Worm (Caenorhabditis elegans) whole organism, young adult: ENCODE measurements around the gene nfya-1.
A peak's percentile ranks its signal among the peaks of the same experiment; 100 is the strongest.

Experiments
- B0019.2 ChIP-seq: fragments of 200-800 bp; sonication (Bioruptor generic); conservative IDR thresholded peaks from 2 replicates; pipeline ENCODE4 v1.3.6; 2022; ENCODE audit warnings: missing genetic modification reagents, missing genetic modification characterization, missing compliant biosample characterization
- C17E4.6 ChIP-seq: fragments of 200-800 bp; sonication (Bioruptor generic); IDR thresholded peaks from 2 replicates; pipeline ENCODE4 v1.3.6; 2022; ENCODE audit warnings: missing genetic modification reagents, missing genetic modification characterization, missing compliant biosample characterization
- F10E7.11 ChIP-seq: sonication (generic microtip); optimal IDR thresholded peaks from 2 replicates; lab custom pipeline; 2017; ENCODE audit warnings: mild to moderate bottlenecking, missing genetic modification characterization, moderate library complexity, missing compliant biosample characterization
- F39B2.1 ChIP-seq: fragments of 200-800 bp; sonication (Bioruptor generic); IDR thresholded peaks from 2 replicates; pipeline ENCODE4 v1.3.6; 2022; ENCODE audit warnings: missing genetic modification reagents, missing genetic modification characterization, missing compliant biosample characterization
- F57A8.1 ChIP-seq: fragments of 200-800 bp; sonication (Bioruptor generic); optimal IDR thresholded peaks from 2 replicates; lab custom pipeline; 2018; ENCODE audit warnings: mild to moderate bottlenecking, missing genetic modification characterization, moderate library complexity, missing compliant biosample characterization
- T07F8.4 ChIP-seq: sonication (generic microtip); optimal IDR thresholded peaks from 2 replicates; lab custom pipeline; 2016; ENCODE audit warnings: mild to moderate bottlenecking, missing genetic modification characterization, moderate library complexity, missing compliant biosample characterization
- Y56A3A.18 ChIP-seq: fragments of 200-800 bp; sonication (Bioruptor generic); IDR thresholded peaks from 2 replicates; pipeline ENCODE4 v1.3.6; 2022; ENCODE audit warnings: missing genetic modification reagents, missing genetic modification characterization, missing compliant biosample characterization
- Y67H2A.10 ChIP-seq: fragments of 200-800 bp; sonication (Bioruptor generic); conservative IDR thresholded peaks from 2 replicates; pipeline ENCODE4 v1.3.6; 2022; ENCODE audit warnings: missing genetic modification reagents, missing genetic modification characterization, missing compliant biosample characterization
- akir-1 ChIP-seq: fragments of 200-800 bp; sonication (Bioruptor generic); optimal IDR thresholded peaks from 2 replicates; lab custom pipeline; 2018; ENCODE audit warnings: mild to moderate bottlenecking, missing genetic modification characterization, moderate library complexity, missing compliant biosample characterization
- aptf-3 ChIP-seq: fragments of 200-800 bp; sonication (Bioruptor generic); IDR thresholded peaks from 2 replicates; pipeline ENCODE4 v1.3.6; 2022; ENCODE audit warnings: missing genetic modification characterization, missing compliant biosample characterization
- attf-3 ChIP-seq: fragments of 200-800 bp; sonication (Bioruptor generic); conservative IDR thresholded peaks from 2 replicates; pipeline ENCODE4 v1.3.6; 2022; ENCODE audit warnings: missing genetic modification reagents, missing genetic modification characterization, missing compliant biosample characterization
- bed-1 ChIP-seq: fragments of 200-800 bp; sonication (Bioruptor generic); IDR thresholded peaks from 2 replicates; pipeline ENCODE4 v1.3.6; 2022; ENCODE audit warnings: missing genetic modification reagents, missing genetic modification characterization, missing compliant biosample characterization
- bed-2 ChIP-seq: fragments of 200-800 bp; sonication (Bioruptor generic); IDR thresholded peaks from 2 replicates; pipeline ENCODE4 v1.3.6; 2022; ENCODE audit warnings: missing genetic modification reagents, missing genetic modification characterization, missing compliant biosample characterization
- cebp-1 ChIP-seq, 2 experiments: fragments of 200-800 bp in 1 of 2; sonication (Bioruptor generic) in 1 of 2; sonication (generic microtip) in 1 of 2; IDR thresholded peaks in 1 of 2; optimal IDR thresholded peaks in 1 of 2; 2 replicates each; pipeline versions ENCODE4 v1.3.6 to Lab custom; 2017 to 2022; ENCODE audit warnings: missing compliant biosample characterization in 2 of 2, missing genetic modification characterization in 2 of 2, mild to moderate bottlenecking in 1 of 2, missing genetic modification reagents in 1 of 2, moderate library complexity in 1 of 2
- ceh-40 ChIP-seq: fragments of 200-800 bp; sonication (Bioruptor generic); IDR thresholded peaks from 2 replicates; pipeline ENCODE4 v1.3.6; 2022; ENCODE audit warnings: missing genetic modification characterization, missing compliant biosample characterization
- ceh-58 ChIP-seq: fragments of 200-800 bp; sonication (Bioruptor generic); IDR thresholded peaks from 2 replicates; pipeline ENCODE4 v1.3.6; 2022; ENCODE audit warnings: missing genetic modification characterization, missing compliant biosample characterization
- ceh-79 ChIP-seq: sonication (generic microtip); optimal IDR thresholded peaks from 2 replicates; lab custom pipeline; 2017; ENCODE audit warnings: mild to moderate bottlenecking, missing genetic modification characterization, missing compliant biosample characterization
- ceh-91 ChIP-seq: fragments of 200-800 bp; sonication (Bioruptor generic); IDR thresholded peaks from 2 replicates; pipeline ENCODE4 v1.3.6; 2022; ENCODE audit warnings: missing genetic modification reagents, missing genetic modification characterization, missing compliant biosample characterization
- dpl-1 ChIP-seq: fragments of 150-350 bp; optimal IDR thresholded peaks from 2 replicates; lab custom pipeline; 2014; ENCODE audit warnings: missing biosample characterization, missing genetic modification reagents, missing genetic modification characterization
- efl-1 ChIP-seq: fragments of 150-350 bp; optimal IDR thresholded peaks from 2 replicates; lab custom pipeline; 2014; ENCODE audit warnings: missing biosample characterization, missing genetic modification reagents, missing genetic modification characterization
- egl-44 ChIP-seq: fragments of 200-800 bp; sonication (Bioruptor generic); IDR thresholded peaks from 2 replicates; pipeline ENCODE4 v1.3.6; 2022; ENCODE audit warnings: missing genetic modification reagents, missing genetic modification characterization, missing compliant biosample characterization
- egrh-3 ChIP-seq: fragments of 200-800 bp; sonication (Bioruptor generic); IDR thresholded peaks from 2 replicates; pipeline ENCODE4 v1.3.6; 2022; ENCODE audit warnings: missing genetic modification reagents, missing genetic modification characterization, missing compliant biosample characterization
- ekl-4 ChIP-seq: fragments of 200-800 bp; sonication (Bioruptor generic); IDR thresholded peaks from 2 replicates; pipeline ENCODE4 v1.3.6; 2022; ENCODE audit warnings: missing genetic modification reagents, missing genetic modification characterization, missing compliant biosample characterization
- gei-17 ChIP-seq: fragments of 200-800 bp; sonication (Bioruptor generic); optimal IDR thresholded peaks from 2 replicates; lab custom pipeline; 2018; ENCODE audit warnings: mild to moderate bottlenecking, missing genetic modification characterization, missing compliant biosample characterization
- him-1 ChIP-seq: sonication (generic microtip); optimal IDR thresholded peaks from 2 replicates; lab custom pipeline; 2016; ENCODE audit warnings: missing genotype, missing genetic modification reagents, missing genetic modification characterization, missing compliant biosample characterization
- hlh-26 ChIP-seq: fragments of 200-800 bp; sonication (Bioruptor generic); conservative IDR thresholded peaks from 2 replicates; pipeline ENCODE4 v1.3.6; 2022; ENCODE audit warnings: missing genetic modification reagents, missing genetic modification characterization, missing compliant biosample characterization
- let-607 ChIP-seq, 2 experiments: fragments of 200-800 bp in 1 of 2; sonication (Bioruptor generic) in 1 of 2; sonication (generic microtip) in 1 of 2; optimal IDR thresholded peaks; 2 replicates each; lab custom pipeline; 2016 to 2018; ENCODE audit warnings: mild to moderate bottlenecking in 2 of 2, missing compliant biosample characterization in 2 of 2, missing genetic modification characterization in 2 of 2, moderate library complexity in 2 of 2, missing genotype in 1 of 2
- lin-26 ChIP-seq: fragments of 200-800 bp; sonication (Bioruptor generic); IDR thresholded peaks from 2 replicates; pipeline ENCODE4 v1.3.6; 2022; ENCODE audit warnings: missing genetic modification reagents, missing genetic modification characterization, missing compliant biosample characterization
- lir-1 ChIP-seq: fragments of 200-800 bp; sonication (Bioruptor generic); conservative IDR thresholded peaks from 2 replicates; pipeline ENCODE4 v1.3.6; 2022; ENCODE audit warnings: missing genetic modification reagents, missing genetic modification characterization, missing compliant biosample characterization
- lsl-1 ChIP-seq: fragments of 200-800 bp; sonication (Bioruptor generic); optimal IDR thresholded peaks from 2 replicates; lab custom pipeline; 2018; ENCODE audit warnings: mild to moderate bottlenecking, missing genetic modification characterization, moderate library complexity, missing compliant biosample characterization
- lsy-27 ChIP-seq: sonication (generic microtip); optimal IDR thresholded peaks from 2 replicates; lab custom pipeline; 2017; ENCODE audit warnings: missing genetic modification characterization, mild to moderate bottlenecking, missing compliant biosample characterization, antibody characterized with exemption, missing genotype, borderline replicate concordance; ENCODE audit not compliant: insufficient read depth
- madf-3 ChIP-seq: fragments of 200-800 bp; sonication (Bioruptor generic); IDR thresholded peaks from 2 replicates; pipeline ENCODE4 v1.3.6; 2022; ENCODE audit warnings: missing genetic modification reagents, missing genetic modification characterization, missing compliant biosample characterization
- mcd-1 ChIP-seq: fragments of 200-800 bp; sonication (Bioruptor generic); IDR thresholded peaks from 2 replicates; pipeline ENCODE4 v1.3.6; 2022; ENCODE audit warnings: missing genetic modification reagents, missing genetic modification characterization, missing compliant biosample characterization
- mes-4 ChIP-seq: sonication (generic microtip); optimal IDR thresholded peaks from 2 replicates; lab custom pipeline; 2016; ENCODE audit warnings: missing genotype, missing genetic modification characterization, missing compliant biosample characterization
- mxl-1 ChIP-seq: sonication (generic microtip); optimal IDR thresholded peaks from 2 replicates; lab custom pipeline; 2016; ENCODE audit warnings: missing genetic modification characterization, missing compliant biosample characterization
- nfya-1 ChIP-seq: sonication (generic microtip); optimal IDR thresholded peaks from 2 replicates; lab custom pipeline; 2017; ENCODE audit warnings: antibody characterized with exemption, missing compliant biosample characterization, missing genetic modification characterization, borderline replicate concordance; ENCODE audit not compliant: insufficient read depth
- nfya-2 ChIP-seq: fragments of 200-800 bp; sonication (Bioruptor generic); IDR thresholded peaks from 2 replicates; pipeline ENCODE4 v1.3.6; 2022; ENCODE audit warnings: missing genetic modification reagents, missing genetic modification characterization, missing compliant biosample characterization
- nhr-179 ChIP-seq: sonication (generic microtip); optimal IDR thresholded peaks from 2 replicates; lab custom pipeline; 2016; ENCODE audit warnings: mild to moderate bottlenecking, missing genetic modification characterization, missing compliant biosample characterization
- rec-8 ChIP-seq, 2 experiments: sonication (generic microtip); optimal IDR thresholded peaks; 2 replicates each; lab custom pipeline; 2016; ENCODE audit warnings: mild to moderate bottlenecking in 2 of 2, missing genetic modification characterization in 2 of 2, missing genetic modification reagents in 2 of 2, missing genotype in 2 of 2, missing biosample characterization in 1 of 2, missing compliant biosample characterization in 1 of 2, moderate library complexity in 1 of 2
- sdz-38 ChIP-seq: sonication (generic microtip); optimal IDR thresholded peaks from 2 replicates; lab custom pipeline; 2016; ENCODE audit warnings: missing genotype, missing genetic modification characterization, missing compliant biosample characterization
- snpc-1.1 ChIP-seq: sonication (generic microtip); optimal IDR thresholded peaks from 2 replicates; lab custom pipeline; 2017; ENCODE audit warnings: missing genetic modification characterization, mild to moderate bottlenecking, missing compliant biosample characterization, antibody characterized with exemption, moderate library complexity, missing genotype, missing genetic modification reagents; ENCODE audit not compliant: insufficient read depth
- somi-1 ChIP-seq: fragments of 200-800 bp; sonication (Bioruptor generic); optimal IDR thresholded peaks from 2 replicates; lab custom pipeline; 2018; ENCODE audit warnings: mild to moderate bottlenecking, missing genetic modification characterization, missing compliant biosample characterization
- tlf-1 ChIP-seq: fragments of 200-800 bp; sonication (Bioruptor generic); optimal IDR thresholded peaks from 2 replicates; lab custom pipeline; 2018; ENCODE audit warnings: mild to moderate bottlenecking, missing genetic modification characterization, missing compliant biosample characterization
- zim-3 ChIP-seq: sonication (generic microtip); optimal IDR thresholded peaks from 2 replicates; lab custom pipeline; 2017; ENCODE audit warnings: mild to moderate bottlenecking, missing genetic modification characterization, moderate library complexity, missing compliant biosample characterization
- ztf-18 ChIP-seq: sonication (generic microtip); optimal IDR thresholded peaks from 2 replicates; lab custom pipeline; 2016; ENCODE audit warnings: missing genotype, mild to moderate bottlenecking, missing genetic modification characterization, missing compliant biosample characterization
- ztf-28 ChIP-seq: fragments of 200-800 bp; sonication (Bioruptor generic); IDR thresholded peaks from 2 replicates; pipeline ENCODE4 v1.3.6; 2022; ENCODE audit warnings: missing genetic modification reagents, missing genetic modification characterization, missing compliant biosample characterization
- ztf-3 ChIP-seq: fragments of 200-800 bp; sonication (Bioruptor generic); optimal IDR thresholded peaks from 2 replicates; lab custom pipeline; 2018; ENCODE audit warnings: mild to moderate bottlenecking, missing genetic modification characterization, missing compliant biosample characterization

The nfya-1 gene

DNA sequence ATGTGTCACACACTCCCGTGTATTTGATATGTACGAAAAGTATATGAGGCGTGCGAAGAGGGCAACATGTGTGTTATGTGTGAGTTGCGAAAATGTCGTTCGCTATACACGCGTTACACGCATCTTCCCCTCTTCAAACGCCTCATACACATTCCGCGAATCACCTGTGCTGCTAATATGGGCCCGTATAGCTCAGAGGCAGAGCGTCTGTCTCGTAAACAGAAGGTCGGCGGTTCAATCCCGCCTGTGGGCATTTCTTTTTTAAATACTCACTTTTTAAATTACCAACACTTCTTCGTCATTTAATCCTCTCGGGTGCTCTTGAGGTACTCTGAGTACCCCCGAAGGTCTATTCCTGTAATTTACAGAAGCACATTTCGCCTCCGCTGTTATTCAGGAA, 13.1 kb downstream of the nfya-1 start (continued):
- TF ChIP-seq F10E7.11 (tag; lab: Kevin White, UChicago) (no peak), hlh-26 (GFP tag; lab: Robert Waterston, UW) (no peak), madf-3 (GFP tag; lab: Robert Waterston, UW) (0 out of 2 replicates have a peak, but pooled peaks have one; percentile 17), somi-1 (GFP tag; lab: Kevin White, UChicago) (peak; percentile 6), nfya-1 (tag; lab: Kevin White, UChicago) (no peak), ceh-58 (GFP tag; lab: Robert Waterston, UW) (no peak), lsl-1 (GFP tag; lab: Kevin White, UChicago) (no peak), Y67H2A.10 (GFP tag; lab: Robert Waterston, UW) (no peak), F57A8.1 (GFP tag; lab: Kevin White, UChicago) (peak; percentile 22), lin-26 (GFP tag; lab: Robert Waterston, UW) (no peak), ceh-40 (GFP tag; lab: Robert Waterston, UW) (0 out of 2 replicates have a peak, but pooled peaks have one; percentile 50), tlf-1 (no peak), lir-1 (GFP tag; lab: Robert Waterston, UW) (no peak), snpc-1.1 (tag; lab: Kevin White, UChicago) (no peak), zim-3 (tag; lab: Kevin White, UChicago) (peak; percentile 14), him-1 (tag; lab: Kevin White, UChicago) (peak; percentile 87), rec-8 (tag; optimal IDR thresholded peaks at IDR 0.05; lab: Kevin White, UChicago) (peak in 1 of 2 experiments; percentile 50), ztf-3 (GFP tag; lab: Kevin White, UChicago) (no peak), T07F8.4 (tag; lab: Kevin White, UChicago) (peak; percentile 23), mes-4 (tag; lab: Kevin White, UChicago) (peak; percentile 2), ekl-4 (GFP tag; lab: Robert Waterston, UW) (no peak), nfya-2 (GFP tag; lab: Robert Waterston, UW) (no peak), egl-44 (GFP tag; lab: Robert Waterston, UW) (peak; percentile 78; the same call in 1 of the 2 replicates), Y56A3A.18 (GFP tag; lab: Robert Waterston, UW) (0 out of 2 replicates have a peak, but pooled peaks have one; percentile 42), ceh-79 (no peak), aptf-3 (GFP tag; lab: Robert Waterston, UW) (no peak), let-607 (tag; optimal IDR thresholded peaks at IDR 0.05; lab: Kevin White, UChicago) (peak in 1 of 2 experiments; percentile 15), ztf-28 (GFP tag; lab: Robert Waterston, UW) (peak; percentile 71; the same call in 1 of the 2 replicates), bed-2 (no peak), efl-1 (GFP tag; lab: Kevin White, UChicago) (no peak), lsy-27 (tag; lab: Kevin White, UChicago) (no peak), C17E4.6 (GFP tag; lab: Robert Waterston, UW) (no peak), attf-3 (GFP tag; lab: Robert Waterston, UW) (no peak), ceh-91 (no peak), ztf-18 (tag; lab: Kevin White, UChicago) (peak; percentile 58), nhr-179 (tag; lab: Kevin White, UChicago) (no peak), bed-1 (GFP tag; lab: Robert Waterston, UW) (peak; percentile 56; the same call in 1 of the 2 replicates), akir-1 (GFP tag; lab: Kevin White, UChicago) (no peak), B0019.2 (GFP tag; lab: Robert Waterston, UW) (no peak), mxl-1 (tag; lab: Kevin White, UChicago) (peak; percentile 85), dpl-1 (no peak), gei-17 (no peak), cebp-1 (GFP tag; IDR thresholded peaks at IDR 0.05; lab: Robert Waterston, UW) (0 out of 2 replicates have a peak, but pooled peaks have one; percentile 30), cebp-1 (tag; optimal IDR thresholded peaks at IDR 0.05; lab: Kevin White, UChicago) (no peak), F39B2.1 (GFP tag; lab: Robert Waterston, UW) (0 out of 2 replicates have a peak, but pooled peaks have one; percentile 21), sdz-38 (no peak), egrh-3 (GFP tag; lab: Robert Waterston, UW) (no peak), mcd-1 (no peak)
